Fruit fly (Drosophila melanogaster): ENCODE measurements around the gene CG31516.

Gene CG31516

DNA sequence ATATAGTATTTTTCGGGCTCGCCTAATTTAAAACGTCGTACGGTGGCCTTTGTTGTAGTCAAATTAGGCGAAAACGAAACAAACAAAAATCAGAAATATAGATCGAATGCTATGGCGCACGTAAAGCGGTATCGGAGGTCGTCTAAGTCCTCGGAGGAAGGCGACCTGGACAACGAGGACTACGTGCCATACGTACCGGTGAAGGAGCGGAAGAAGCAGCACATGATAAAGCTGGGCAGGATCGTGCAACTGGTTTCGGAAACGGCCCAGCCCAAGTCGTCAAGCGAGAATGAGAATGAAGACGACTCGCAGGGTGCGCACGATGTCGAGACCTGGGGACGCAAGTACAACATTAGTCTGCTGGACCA lies 13.1 kb upstream of the CG31516 start, which contains the start of gene abs (continued):
- TF ChIP-seq MBD-R2 (GFP tag; IDR thresholded peaks at IDR 0.05) (0 out of 2 replicates have a peak, but pooled peaks have one; percentile 33), grau (tag; optimal IDR thresholded peaks at IDR 0.05) (no peak), pzg (GFP tag; optimal IDR thresholded peaks at IDR 0.05) (peak; percentile 28), croc (GFP tag; conservative IDR thresholded peaks at IDR 0.05) (no peak), CG9817 (tag; optimal IDR thresholded peaks at IDR 0.05) (no peak), cad (GFP tag; optimal IDR thresholded peaks at IDR 0.05) (no peak), CG18011 (GFP tag; optimal IDR thresholded peaks at IDR 0.05) (no peak), sisA (GFP tag; IDR thresholded peaks at IDR 0.05) (no peak), bsh (GFP tag; optimal IDR thresholded peaks at IDR 0.05) (no peak), ash1 (GFP tag; optimal IDR thresholded peaks at IDR 0.05) (no peak), Med (GFP tag) (peak; percentile 15), Sin3A (optimal IDR thresholded peaks at IDR 0.05) (no peak), wek (GFP tag; optimal IDR thresholded peaks at IDR 0.05) (no peak), MESR4 (GFP tag; optimal IDR thresholded peaks at IDR 0.05) (peak; percentile 60), Dll (GFP tag; IDR thresholded peaks at IDR 0.05; ENCODE audit: partially characterized antibody) (0 out of 4 replicates have a peak, but pooled peaks have one; percentile 14), CG15514 (GFP tag; optimal IDR thresholded peaks at IDR 0.05) (no peak), vvl (GFP tag; IDR thresholded peaks at IDR 0.05) (no peak), HLHmδ (GFP tag; optimal IDR thresholded peaks at IDR 0.05) (no peak), Sry-β (GFP tag; optimal IDR thresholded peaks at IDR 0.05) (no peak), lbe (GFP tag; optimal IDR thresholded peaks at IDR 0.05) (no peak), nau (GFP tag; optimal IDR thresholded peaks at IDR 0.05) (no peak), CG12236 (GFP tag; optimal IDR thresholded peaks at IDR 0.05) (no peak), CG15073 (GFP tag; optimal IDR thresholded peaks at IDR 0.05) (no peak), Deaf1 (tag; optimal IDR thresholded peaks at IDR 0.05) (no peak), Rx (GFP tag; IDR thresholded peaks at IDR 0.05) (no peak), CG4617 (GFP tag; optimal IDR thresholded peaks at IDR 0.05; ENCODE audit: borderline replicate concordance) (peak; percentile 60), gce (GFP tag; IDR thresholded peaks at IDR 0.05) (no peak), HLH54F (GFP tag; optimal IDR thresholded peaks at IDR 0.05) (no peak)

- TF ChIP-seq gsb (GFP tag; IDR thresholded peaks at IDR 0.05), result no peak
- no peak for TF ChIP-seq maf-S (GFP tag; optimal IDR thresholded peaks at IDR 0.05)
- TF ChIP-seq nmo (GFP tag; optimal IDR thresholded peaks at IDR 0.05), result peak; percentile 27
- peak; percentile 23 for TF ChIP-seq CG14710 (tag; optimal IDR thresholded peaks at IDR 0.05)
- no peak for TF ChIP-seq ash1 (GFP tag; optimal IDR thresholded peaks at IDR 0.05)
- TF ChIP-seq GATAe (GFP tag; conservative IDR thresholded peaks at IDR 0.05), result no peak
- TF ChIP-seq nom (GFP tag; optimal IDR thresholded peaks at IDR 0.05), result peak; percentile 30
- 0 out of 3 replicates have a peak, but pooled peaks have one; percentile 36 for TF ChIP-seq Doc3 (GFP tag; IDR thresholded peaks at IDR 0.05; ENCODE audit: partially characterized antibody)
- TF ChIP-seq Ssrp (tag; optimal IDR thresholded peaks at IDR 0.05), result peak; percentile 4
- peak; percentile 48; the same call in 3 of the 4 replicates for TF ChIP-seq Dll (GFP tag; IDR thresholded peaks at IDR 0.05; ENCODE audit: partially characterized antibody)
- TF ChIP-seq vnd (GFP tag; IDR thresholded peaks at IDR 0.05; ENCODE audit: partially characterized antibody), result peak; percentile 38; the same call in 1 of the 3 replicates
- peak; percentile 54; the same call in 2 of the 3 replicates for TF ChIP-seq Opbp (GFP tag; IDR thresholded peaks at IDR 0.05; ENCODE audit: partially characterized antibody)
- peak; percentile 64 for TF ChIP-seq CG11723 (GFP tag; optimal IDR thresholded peaks at IDR 0.05)
- TF ChIP-seq Lim3 (GFP tag; IDR thresholded peaks at IDR 0.05), result no peak
- 0 out of 2 replicates have a peak, but pooled peaks have one; percentile 21 for TF ChIP-seq nerfin-2 (GFP tag; IDR thresholded peaks at IDR 0.05; ENCODE audit: partially characterized antibody)
- TF ChIP-seq CG30403 (GFP tag; optimal IDR thresholded peaks at IDR 0.05), result peak; percentile 19
- peak; percentile 95 for TF ChIP-seq CG30020 (tag; optimal IDR thresholded peaks at IDR 0.05)
- peak; percentile 31 for TF ChIP-seq CG2116 (GFP tag; optimal IDR thresholded peaks at IDR 0.05)
- TF ChIP-seq CG16813 (GFP tag; IDR thresholded peaks at IDR 0.05; ENCODE audit: partially characterized antibody), result peak; percentile 64
- no peak for TF ChIP-seq gem (tag; optimal IDR thresholded peaks at IDR 0.05)
- peak; percentile 29; the same call in 1 of the 2 replicates for TF ChIP-seq CG14667 (GFP tag; IDR thresholded peaks at IDR 0.05)
- TF ChIP-seq CG3995 (GFP tag; optimal IDR thresholded peaks at IDR 0.05), result peak; percentile 66
Observed at dm6 chr3R:4232139-4233017, 12.4 kb upstream of the CG31516 start, which contains the start of gene CG14641. Gene CG14641 (minus strand): TSS chr3R:4232342.
